Worm (Caenorhabditis elegans): ENCODE results near the gene uroc-1.

uroc-1 gene

ce11 chrIV:16542649-16543048 is at the start of gene uroc-1:
Gene uroc-1, minus strand, starts transcription at chrIV:16542749.
- no peak for TF ChIP-seq hmg-11 (tag; optimal IDR thresholded peaks at IDR 0.05)
- TF ChIP-seq ceh-82 (tag; optimal IDR thresholded peaks at IDR 0.05) = no peak
- no peak for TF ChIP-seq ceh-16 (tag; optimal IDR thresholded peaks at IDR 0.05)
- TF ChIP-seq unc-62 (GFP tag; optimal IDR thresholded peaks at IDR 0.05) = no peak
- TF ChIP-seq tbx-2 (tag; optimal IDR thresholded peaks at IDR 0.05) = no peak

- TF ChIP-seq egl-5 (tag; optimal IDR thresholded peaks at IDR 0.05) (no peak), unc-39 (tag; optimal IDR thresholded peaks at IDR 0.05) (no peak), nhr-43 (tag; optimal IDR thresholded peaks at IDR 0.05; ENCODE audit: poor library complexity, severe bottlenecking) (no peak), nhr-25 (tag; optimal IDR thresholded peaks at IDR 0.05) (no peak), elt-2 (tag; optimal IDR thresholded peaks at IDR 0.05) (no peak), fos-1 (tag; optimal IDR thresholded peaks at IDR 0.05) (no peak), mdl-1 (tag; optimal IDR thresholded peaks at IDR 0.05) (no peak), skn-1 (tag; optimal IDR thresholded peaks at IDR 0.05) (no peak), lin-15B (tag; optimal IDR thresholded peaks at IDR 0.05) (no peak)
Observed at ce11 chrIV:16578449-16578848, 35.9 kb upstream of the uroc-1 start, which contains the start of gene Y51H4A.8. Gene Y51H4A.8, minus strand, starts transcription at chrIV:16578549.

- TF ChIP-seq ceh-16 (tag; optimal IDR thresholded peaks at IDR 0.05) (no peak), fkh-2 (tag; optimal IDR thresholded peaks at IDR 0.05) (no peak), pqm-1 (tag; optimal IDR thresholded peaks at IDR 0.05) (no peak), unc-62 (GFP tag; optimal IDR thresholded peaks at IDR 0.05) (no peak), unc-39 (tag; optimal IDR thresholded peaks at IDR 0.05) (no peak), snpc-4 (tag; optimal IDR thresholded peaks at IDR 0.05) (no peak), nhr-237 (tag; optimal IDR thresholded peaks at IDR 0.05) (no peak), pha-4 (tag; optimal IDR thresholded peaks at IDR 0.05) (no peak), ZK546.5 (tag; optimal IDR thresholded peaks at IDR 0.05) (no peak), ceh-82 (tag; optimal IDR thresholded peaks at IDR 0.05) (no peak), R02D3.7 (tag; optimal IDR thresholded peaks at IDR 0.05) (no peak), skn-1 (tag; optimal IDR thresholded peaks at IDR 0.05) (no peak)
Observed at ce11 chrIV:16560971-16561370, 18.4 kb upstream of the uroc-1 start.

- TF ChIP-seq nfya-1 (tag; optimal IDR thresholded peaks at IDR 0.05; ENCODE audit: insufficient read depth) (no peak), eor-1 (tag; optimal IDR thresholded peaks at IDR 0.05) (no peak), elt-3 (tag; optimal IDR thresholded peaks at IDR 0.05) (no peak), egl-27 (tag; optimal IDR thresholded peaks at IDR 0.05) (no peak), mml-1 (tag; optimal IDR thresholded peaks at IDR 0.05) (no peak), ama-1 (optimal IDR thresholded peaks at IDR 0.05) (no peak), nhr-28 (tag; optimal IDR thresholded peaks at IDR 0.05) (no peak), fkh-2 (tag; optimal IDR thresholded peaks at IDR 0.05) (no peak), lin-15B (tag; optimal IDR thresholded peaks at IDR 0.05) (no peak), jun-1 (tag; optimal IDR thresholded peaks at IDR 0.05) (no peak), tbx-2 (tag; optimal IDR thresholded peaks at IDR 0.05) (no peak), fos-1 (tag; optimal IDR thresholded peaks at IDR 0.05) (no peak), nhr-25 (tag; optimal IDR thresholded peaks at IDR 0.05) (no peak), ZK546.5 (tag; optimal IDR thresholded peaks at IDR 0.05) (no peak), R02D3.7 (tag; optimal IDR thresholded peaks at IDR 0.05) (no peak), elt-2 (tag; optimal IDR thresholded peaks at IDR 0.05) (no peak), nhr-77 (tag; optimal IDR thresholded peaks at IDR 0.05) (no peak)
Observed at ce11 chrIV:16551457-16551856, 8.9 kb upstream of the uroc-1 start.

- no peak for TF ChIP-seq ZK546.5 (tag; optimal IDR thresholded peaks at IDR 0.05)
- TF ChIP-seq ceh-28 (tag; optimal IDR thresholded peaks at IDR 0.05) = no peak
- no peak for TF ChIP-seq sea-2 (GFP tag; optimal IDR thresholded peaks at IDR 0.05)
- no peak for TF ChIP-seq lsy-12 (tag; optimal IDR thresholded peaks at IDR 0.05)
- TF ChIP-seq elt-1 (tag; optimal IDR thresholded peaks at IDR 0.05) = no peak
- TF ChIP-seq aly-2 (tag; optimal IDR thresholded peaks at IDR 0.05) = no peak
- no peak for TF ChIP-seq ceh-9 (tag; optimal IDR thresholded peaks at IDR 0.05)
- TF ChIP-seq jun-1 (tag; optimal IDR thresholded peaks at IDR 0.05) = no peak
- TF ChIP-seq fkh-10 (GFP tag; optimal IDR thresholded peaks at IDR 0.05) = no peak
- TF ChIP-seq R02D3.7 (tag; optimal IDR thresholded peaks at IDR 0.05) = no peak
- TF ChIP-seq hmg-11 (tag; optimal IDR thresholded peaks at IDR 0.05) = no peak
- TF ChIP-seq pha-4 (tag; optimal IDR thresholded peaks at IDR 0.05) = no peak
- no peak for TF ChIP-seq nhr-237 (tag; optimal IDR thresholded peaks at IDR 0.05)
- TF ChIP-seq nhr-43 (tag; optimal IDR thresholded peaks at IDR 0.05; ENCODE audit: poor library complexity, severe bottlenecking) = no peak
- no peak for TF ChIP-seq mdl-1 (tag; optimal IDR thresholded peaks at IDR 0.05)
- TF ChIP-seq ceh-16 (tag; optimal IDR thresholded peaks at IDR 0.05) = no peak
- no peak for TF ChIP-seq lin-15B (tag; optimal IDR thresholded peaks at IDR 0.05)
Observed at ce11 chrIV:16540540-16540939, 2.0 kb downstream of the uroc-1 start.

Measured in whole organism, L3 larva.